Fruit fly (Drosophila melanogaster): ENCODE data around the gene CG11891.

Gene CG11891

dm6 chr3R:25287128-25287527, 17.1 kb downstream of the CG11891 start, which contains the start of gene CG13658:
Gene CG13658, plus strand, starts transcription at chr3R:25287474.
- no peak for TF ChIP-seq CG8632 (GFP tag; optimal IDR thresholded peaks at IDR 0.05)
- no peak for TF ChIP-seq Met (GFP tag; optimal IDR thresholded peaks at IDR 0.05)
- no peak for TF ChIP-seq CG6276 (GFP tag; optimal IDR thresholded peaks at IDR 0.05)
- TF ChIP-seq Ets96B (tag; optimal IDR thresholded peaks at IDR 0.05), result no peak
- no peak for TF ChIP-seq Eip75B (GFP tag; optimal IDR thresholded peaks at IDR 0.05)
- no peak for TF ChIP-seq ss (GFP tag; optimal IDR thresholded peaks at IDR 0.05)
- no peak for TF ChIP-seq Hr39 (GFP tag; optimal IDR thresholded peaks at IDR 0.05)
- no peak for TF ChIP-seq Lpt (GFP tag; optimal IDR thresholded peaks at IDR 0.05)
- no peak for TF ChIP-seq fd59A (GFP tag; optimal IDR thresholded peaks at IDR 0.05)
- no peak for TF ChIP-seq acj6 (GFP tag; optimal IDR thresholded peaks at IDR 0.05)
- TF ChIP-seq CG11902 (GFP tag; optimal IDR thresholded peaks at IDR 0.05), result no peak
- TF ChIP-seq spab (GFP tag; optimal IDR thresholded peaks at IDR 0.05), result no peak
- no peak for TF ChIP-seq Sox102F (GFP tag; optimal IDR thresholded peaks at IDR 0.05)
- TF ChIP-seq dac (GFP tag; optimal IDR thresholded peaks at IDR 0.05), result no peak
- TF ChIP-seq topi (GFP tag; optimal IDR thresholded peaks at IDR 0.05), result no peak
- TF ChIP-seq Gug (GFP tag; IDR thresholded peaks at IDR 0.05), result no peak
- no peak for TF ChIP-seq CG3032 (tag; optimal IDR thresholded peaks at IDR 0.05)
- no peak for TF ChIP-seq Hr4 (GFP tag; optimal IDR thresholded peaks at IDR 0.05)
- no peak for TF ChIP-seq CG34406 (GFP tag; optimal IDR thresholded peaks at IDR 0.05)
- TF ChIP-seq svp (GFP tag), result no peak

DNA sequence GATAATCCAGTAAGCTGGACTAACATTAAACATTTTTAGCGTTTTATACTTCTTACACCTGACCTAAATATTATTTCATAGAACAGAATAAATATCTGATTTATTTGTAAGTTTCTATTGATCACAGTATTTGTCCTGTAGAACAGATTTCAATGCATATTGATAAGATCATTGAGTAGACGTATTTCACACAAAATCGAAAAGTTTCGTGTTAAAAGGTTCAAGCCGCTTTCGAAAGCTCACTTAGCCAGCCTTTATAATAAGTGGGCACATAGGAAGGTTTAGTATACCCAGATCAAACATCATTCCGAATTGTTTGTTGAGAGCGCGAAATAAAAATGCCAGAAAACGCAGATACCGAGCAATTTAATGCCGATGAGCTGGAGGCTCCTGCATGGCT, 19.6 kb downstream of the CG11891 start, which contains the start of gene CG11893:
CG11893 (plus strand) TSS at position 301 of the 400 bp plus-strand sequence.
- TF ChIP-seq Sox15 (GFP tag; optimal IDR thresholded peaks at IDR 0.05), result no peak
- no peak for TF ChIP-seq acj6 (GFP tag; optimal IDR thresholded peaks at IDR 0.05)
- no peak for TF ChIP-seq CG6808 (GFP tag; optimal IDR thresholded peaks at IDR 0.05)
- no peak for TF ChIP-seq fkh (GFP tag; optimal IDR thresholded peaks at IDR 0.05)
- no peak for TF ChIP-seq Gug (GFP tag; IDR thresholded peaks at IDR 0.05)
- TF ChIP-seq esn (GFP tag; optimal IDR thresholded peaks at IDR 0.05), result no peak
- TF ChIP-seq spab (GFP tag; optimal IDR thresholded peaks at IDR 0.05), result no peak
- no peak for TF ChIP-seq CG8319 (GFP tag; optimal IDR thresholded peaks at IDR 0.05)
- no peak for TF ChIP-seq CG10669 (GFP tag; optimal IDR thresholded peaks at IDR 0.05)
- TF ChIP-seq CG6163 (GFP tag; IDR thresholded peaks at IDR 0.05), result no peak
- no peak for TF ChIP-seq CG9139 (GFP tag; optimal IDR thresholded peaks at IDR 0.05)
- no peak for TF ChIP-seq pdm3 (GFP tag; optimal IDR thresholded peaks at IDR 0.05)

DNA sequence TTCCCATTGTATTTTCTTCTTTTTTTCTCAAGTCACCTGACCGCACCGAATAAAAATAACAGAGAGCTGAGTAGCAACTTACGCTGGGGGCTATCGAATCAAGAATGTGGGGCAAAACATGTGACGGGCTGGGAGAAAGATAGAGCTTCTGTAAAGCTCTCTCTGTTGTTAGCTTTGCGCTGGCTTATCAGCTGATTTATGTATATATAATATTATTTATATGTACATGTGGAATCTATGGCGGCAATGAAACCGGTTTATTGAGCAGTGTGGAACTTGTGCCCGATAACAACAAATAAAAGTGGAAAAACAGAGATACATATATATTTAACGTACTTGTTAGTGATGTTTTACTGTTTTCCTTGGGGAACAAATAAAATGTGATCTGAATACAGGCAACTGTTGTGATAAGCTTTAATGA, 22.9 kb downstream of the CG11891 start, which contains the start of gene CG31098:
CG31098 (minus strand) TSS at position 114 of the 421 bp plus-strand sequence.
- peak; percentile 25 for TF ChIP-seq Eip93F (GFP tag; optimal IDR thresholded peaks at IDR 0.05)
- peak; percentile 33 for TF ChIP-seq vri (GFP tag; optimal IDR thresholded peaks at IDR 0.05)
- TF ChIP-seq CG6276 (GFP tag; optimal IDR thresholded peaks at IDR 0.05), result peak; percentile 32
- TF ChIP-seq CG11294 (GFP tag; IDR thresholded peaks at IDR 0.05), result no peak
- peak; percentile 75 for TF ChIP-seq fkh (GFP tag; optimal IDR thresholded peaks at IDR 0.05)
- TF ChIP-seq CG6854 (GFP tag; optimal IDR thresholded peaks at IDR 0.05), result no peak
- TF ChIP-seq CG16779 (tag; optimal IDR thresholded peaks at IDR 0.05), result peak; percentile 55
- TF ChIP-seq Sox102F (GFP tag; optimal IDR thresholded peaks at IDR 0.05), result peak; percentile 3
- peak; percentile 77 for TF ChIP-seq Eip78C (GFP tag)

DNA sequence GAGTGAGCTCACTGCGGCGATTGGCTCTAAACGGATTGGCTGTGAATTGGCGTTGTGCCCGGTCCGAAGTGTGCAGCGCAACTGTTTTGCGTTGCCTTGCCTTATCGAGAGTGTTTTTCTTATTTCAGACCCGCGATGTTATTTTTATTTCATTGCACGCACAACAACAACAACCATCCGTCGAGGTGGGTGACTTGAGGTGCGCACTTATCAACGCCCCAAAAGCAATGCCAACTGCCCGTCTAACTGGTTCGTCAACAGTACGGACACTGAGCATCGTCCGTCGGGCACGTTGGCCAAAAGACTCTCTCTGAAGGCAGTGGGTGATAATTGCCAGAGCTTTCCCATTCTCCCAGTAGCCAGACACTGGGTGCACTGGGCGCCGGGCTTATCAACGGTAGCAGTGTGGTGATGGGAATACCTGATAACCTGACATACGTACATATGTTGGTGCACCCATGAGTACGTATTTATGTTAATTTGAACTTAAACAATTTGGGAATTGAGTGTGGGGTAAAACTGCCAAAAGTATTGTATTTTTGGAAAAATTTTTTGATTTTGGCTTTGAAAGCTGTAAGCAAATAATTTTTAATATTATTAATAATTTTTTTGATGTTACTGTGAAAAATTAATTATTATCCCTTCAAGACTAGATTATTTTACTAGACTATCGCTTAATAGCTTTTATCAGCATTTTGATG, 25.5 kb downstream of the CG11891 start, which contains the start of gene CG31102:
CG31102 (minus strand) TSS at position 275 of the 701 bp plus-strand sequence.
- TF ChIP-seq CG4318 (GFP tag; optimal IDR thresholded peaks at IDR 0.05) (no peak), vri (GFP tag; optimal IDR thresholded peaks at IDR 0.05) (peak; percentile 79), OdsH (GFP tag; optimal IDR thresholded peaks at IDR 0.05) (no peak), esn (GFP tag; optimal IDR thresholded peaks at IDR 0.05) (peak; percentile 5), CG8319 (GFP tag; optimal IDR thresholded peaks at IDR 0.05) (no peak), CG6276 (GFP tag; optimal IDR thresholded peaks at IDR 0.05) (peak; percentile 21), ss (GFP tag; optimal IDR thresholded peaks at IDR 0.05) (peak in 1 of 2 experiments; percentile 4), svp (GFP tag) (peak; percentile 90), Eip78C (GFP tag) (no peak), lz (GFP tag; optimal IDR thresholded peaks at IDR 0.05) (no peak)
